Fruit fly (Drosophila melanogaster): ENCODE results near the gene CG6793.

dm6 chr3L:12014272-12014671 is 27.9 kb upstream of the CG6793 start:
- no peak for TF ChIP-seq Nf-YC (tag; optimal IDR thresholded peaks at IDR 0.05)
- no peak for TF ChIP-seq fd96Cb (tag; optimal IDR thresholded peaks at IDR 0.05)
- TF ChIP-seq pita (GFP tag; optimal IDR thresholded peaks at IDR 0.05) = no peak
- TF ChIP-seq CG17328 (GFP tag; IDR thresholded peaks at IDR 0.05) = no peak
- no peak for TF ChIP-seq CG1832 (GFP tag; optimal IDR thresholded peaks at IDR 0.05)
- no peak for TF ChIP-seq CG5180 (GFP tag; optimal IDR thresholded peaks at IDR 0.05)
- TF ChIP-seq CG13894 (tag; optimal IDR thresholded peaks at IDR 0.05) = no peak
- no peak for TF ChIP-seq CG10209 (GFP tag; optimal IDR thresholded peaks at IDR 0.05)
- TF ChIP-seq CG4707 (GFP tag; optimal IDR thresholded peaks at IDR 0.05) = no peak
- TF ChIP-seq TFAM (GFP tag; optimal IDR thresholded peaks at IDR 0.05) = no peak
